Fruit fly (Drosophila melanogaster) whole organism, embryonic: ENCODE results near the gene Zip88E.

Source experiments
- Abd-B ChIP-seq: fragments of 200-800 bp; sonication (Bioruptor generic); optimal IDR thresholded peaks from 2 replicates; lab custom pipeline; 2018; ENCODE audit warnings: missing biosample characterization, mild to moderate bottlenecking, missing genetic modification characterization, moderate library complexity
- BtbVII ChIP-seq: fragments of 200-800 bp; sonication (Bioruptor generic); optimal IDR thresholded peaks from 3 replicates; lab custom pipeline; 2017; ENCODE audit warnings: missing biosample characterization, mild to moderate bottlenecking, missing genetic modification characterization
- CG10565 ChIP-seq: fragments of 200-800 bp; sonication (Bioruptor generic); optimal IDR thresholded peaks from 3 replicates; lab custom pipeline; 2016; ENCODE audit warnings: missing biosample characterization, mild to moderate bottlenecking, missing genetic modification characterization
- CG10959 ChIP-seq: fragments of 200-800 bp; sonication (Bioruptor generic); IDR thresholded peaks from 2 replicates; pipeline ENCODE4 v1.3.6; 2022; ENCODE audit warnings: missing biosample characterization, missing genetic modification characterization
- CG12236 ChIP-seq: fragments of 200-800 bp; sonication (Bioruptor generic); optimal IDR thresholded peaks from 2 replicates; lab custom pipeline; 2016; ENCODE audit warnings: missing biosample characterization, missing genetic modification characterization
- CG14441 ChIP-seq: fragments of 200-800 bp; sonication (Bioruptor generic); IDR thresholded peaks from 2 replicates; pipeline ENCODE4 v1.3.6; 2022; ENCODE audit warnings: missing biosample characterization, missing genetic modification characterization
- CG15514 ChIP-seq: fragments of 200-800 bp; sonication (Bioruptor generic); optimal IDR thresholded peaks from 3 replicates; lab custom pipeline; 2017; ENCODE audit warnings: missing biosample characterization, missing genetic modification characterization, mild to moderate bottlenecking, moderate library complexity, missing genetic modification reagents
- CG16863 ChIP-seq: fragments of 200-800 bp; sonication (Bioruptor generic); optimal IDR thresholded peaks from 3 replicates; lab custom pipeline; 2016; ENCODE audit warnings: missing biosample characterization, missing genetic modification characterization
- CG17186 ChIP-seq: fragments of 200-800 bp; sonication (Bioruptor generic); optimal IDR thresholded peaks from 3 replicates; lab custom pipeline; 2017; ENCODE audit warnings: missing biosample characterization, missing genetic modification reagents, missing genetic modification characterization
- CG17385 ChIP-seq: fragments of 200-800 bp; sonication (Bioruptor generic); optimal IDR thresholded peaks from 3 replicates; lab custom pipeline; 2018; ENCODE audit warnings: missing biosample characterization, mild to moderate bottlenecking, missing genetic modification characterization
- CG18262 ChIP-seq: fragments of 200-800 bp; optimal IDR thresholded peaks from 3 replicates; lab custom pipeline; 2019; ENCODE audit warnings: missing biosample characterization, mild to moderate bottlenecking, missing genetic modification characterization, moderate library complexity
- CG30020 ChIP-seq: fragments of 200-800 bp; optimal IDR thresholded peaks from 2 replicates; lab custom pipeline; 2019; ENCODE audit warnings: missing biosample characterization, mild to moderate bottlenecking, missing genetic modification characterization, moderate library complexity
- CG31388 ChIP-seq: fragments of 200-800 bp; sonication (Bioruptor generic); optimal IDR thresholded peaks from 2 replicates; lab custom pipeline; 2016; ENCODE audit warnings: missing biosample characterization, missing genetic modification characterization
- CG34224 ChIP-seq: fragments of 200-800 bp; sonication (Bioruptor generic); IDR thresholded peaks from 3 replicates; pipeline ENCODE4 v1.3.6; 2022; ENCODE audit warnings: missing biosample characterization, missing genetic modification characterization; ENCODE audit not compliant: partially characterized antibody
- CG4854 ChIP-seq: fragments of 200-800 bp; sonication (Bioruptor generic); optimal IDR thresholded peaks from 2 replicates; lab custom pipeline; 2016; ENCODE audit warnings: missing biosample characterization, missing genetic modification characterization, inconsistent platforms
- CG6765 ChIP-seq: fragments of 200-800 bp; sonication (Bioruptor generic); optimal IDR thresholded peaks from 3 replicates; lab custom pipeline; 2017; ENCODE audit warnings: missing biosample characterization, mild to moderate bottlenecking, missing genetic modification characterization
- CG7786 ChIP-seq: fragments of 200-800 bp; sonication (Bioruptor generic); optimal IDR thresholded peaks from 2 replicates; lab custom pipeline; 2016; ENCODE audit warnings: missing biosample characterization, missing genetic modification characterization
- CG7839 ChIP-seq: fragments of 200-800 bp; sonication (Bioruptor generic); optimal IDR thresholded peaks from 3 replicates; lab custom pipeline; 2018; ENCODE audit warnings: missing biosample characterization, mild to moderate bottlenecking, missing genetic modification characterization, moderate library complexity
- CG8089 ChIP-seq: fragments of 200-800 bp; sonication (Bioruptor generic); optimal IDR thresholded peaks from 3 replicates; lab custom pipeline; 2016; ENCODE audit warnings: missing biosample characterization, missing genetic modification characterization
- CG8478 ChIP-seq: fragments of >200 bp; optimal IDR thresholded peaks from 2 replicates; lab custom pipeline; 2018
- CG8944 ChIP-seq: fragments of 200-800 bp; sonication (Bioruptor generic); optimal IDR thresholded peaks from 3 replicates; lab custom pipeline; 2016; ENCODE audit warnings: missing biosample characterization, missing genetic modification characterization
- Doc2 ChIP-seq: fragments of 200-800 bp; sonication (Bioruptor generic); IDR thresholded peaks from 2 replicates; pipeline ENCODE4 v1.3.6; 2022; ENCODE audit warnings: missing biosample characterization, missing genetic modification characterization
- Dref ChIP-seq: fragments of 200-800 bp; sonication (Bioruptor generic); IDR thresholded peaks from 2 replicates; pipeline ENCODE4 v1.3.6; 2022; ENCODE audit warnings: missing biosample characterization, missing genetic modification characterization
- E2f1 ChIP-seq: fragments of 200-800 bp; sonication (Bioruptor generic); IDR thresholded peaks from 2 replicates; pipeline ENCODE4 v1.3.6; 2022; ENCODE audit warnings: missing biosample characterization, missing genetic modification characterization
- GATAe ChIP-seq: fragments of 200-800 bp; sonication (Bioruptor generic); conservative IDR thresholded peaks from 2 replicates; pipeline ENCODE4 v1.3.6; 2022; ENCODE audit warnings: missing biosample characterization, missing genetic modification characterization
- Lpt ChIP-seq: fragments of >200 bp; optimal IDR thresholded peaks from 2 replicates; lab custom pipeline; 2018; ENCODE audit warnings: missing biosample characterization, missing genetic modification characterization
- NFAT ChIP-seq: fragments of 200-800 bp; sonication (Bioruptor generic); IDR thresholded peaks from 2 replicates; pipeline ENCODE4 v1.3.6; 2022; ENCODE audit warnings: missing biosample characterization, missing genetic modification characterization
- Nf-YC ChIP-seq: fragments of 200-800 bp; optimal IDR thresholded peaks from 3 replicates; lab custom pipeline; 2019; ENCODE audit warnings: missing biosample characterization, mild to moderate bottlenecking, missing genetic modification characterization, moderate library complexity
- NfI ChIP-seq: fragments of 200-800 bp; sonication (Bioruptor generic); optimal IDR thresholded peaks from 3 replicates; lab custom pipeline; 2018; ENCODE audit warnings: missing biosample characterization, mild to moderate bottlenecking, missing genetic modification characterization, moderate library complexity
- Sry-δ ChIP-seq: fragments of 200-800 bp; sonication (Bioruptor generic); optimal IDR thresholded peaks from 2 replicates; lab custom pipeline; 2016; ENCODE audit warnings: missing biosample characterization, missing genetic modification characterization
- Tbp ChIP-seq: fragments of >200 bp; optimal IDR thresholded peaks from 2 replicates; lab custom pipeline; 2018; ENCODE audit warnings: missing biosample characterization, missing genetic modification characterization
- Xbp1 ChIP-seq: fragments of 200-800 bp; sonication (Bioruptor generic); optimal IDR thresholded peaks from 3 replicates; lab custom pipeline; 2016; ENCODE audit warnings: missing biosample characterization, mild to moderate bottlenecking, missing genetic modification characterization
- ab ChIP-seq: fragments of 200-800 bp; sonication (Bioruptor generic); optimal IDR thresholded peaks from 2 replicates; lab custom pipeline; 2016; ENCODE audit warnings: missing biosample characterization, missing genetic modification characterization
- caup ChIP-seq: fragments of 200-800 bp; sonication (Bioruptor generic); optimal IDR thresholded peaks from 3 replicates; lab custom pipeline; 2017; ENCODE audit warnings: missing biosample characterization, mild to moderate bottlenecking, missing genetic modification characterization, moderate library complexity; ENCODE audit not compliant: severe bottlenecking
- ci ChIP-seq: fragments of 200-800 bp; sonication (Bioruptor generic); IDR thresholded peaks from 3 replicates; pipeline ENCODE4 v1.3.6; 2022; ENCODE audit warnings: missing biosample characterization, missing genetic modification characterization
- disco-r ChIP-seq: fragments of 200-800 bp; sonication (Bioruptor generic); optimal IDR thresholded peaks from 2 replicates; lab custom pipeline; 2016; ENCODE audit warnings: missing biosample characterization, missing genetic modification characterization
- dm ChIP-seq: fragments of 200-800 bp; sonication (Bioruptor generic); optimal IDR thresholded peaks from 3 replicates; lab custom pipeline; 2016; ENCODE audit warnings: missing biosample characterization, missing genetic modification characterization
- eve ChIP-seq, 2 experiments: fragments of >200 bp; optimal IDR thresholded peaks; 2 replicates each; lab custom pipeline; 2017; ENCODE audit warnings: missing biosample characterization in 2 of 2, missing genetic modification characterization in 2 of 2
- grn ChIP-seq: fragments of 200-800 bp; sonication (Bioruptor generic); optimal IDR thresholded peaks from 3 replicates; lab custom pipeline; 2017; ENCODE audit warnings: missing biosample characterization, missing genetic modification characterization
- jumu ChIP-seq: fragments of 200-800 bp; sonication (Bioruptor generic); optimal IDR thresholded peaks from 3 replicates; lab custom pipeline; 2016; ENCODE audit warnings: missing biosample characterization, missing genetic modification characterization
- ken ChIP-seq: fragments of 200-800 bp; sonication (Bioruptor generic); IDR thresholded peaks from 3 replicates; pipeline ENCODE4 v1.3.6; 2022; ENCODE audit warnings: missing biosample characterization, missing genetic modification characterization
- luna ChIP-seq: fragments of 200-800 bp; sonication (Bioruptor generic); optimal IDR thresholded peaks from 2 replicates; lab custom pipeline; 2016; ENCODE audit warnings: missing biosample characterization, missing genetic modification characterization
- nerfin-1 ChIP-seq: fragments of 200-800 bp; sonication (Bioruptor generic); optimal IDR thresholded peaks from 3 replicates; lab custom pipeline; 2019; ENCODE audit warnings: missing biosample characterization, mild to moderate bottlenecking, missing genetic modification characterization, moderate library complexity
- otp ChIP-seq: fragments of 200-800 bp; sonication (Bioruptor generic); IDR thresholded peaks from 3 replicates; pipeline ENCODE4, ENCODE4 v1.3.6; 2022; ENCODE audit warnings: missing biosample characterization, missing genetic modification characterization
- sima ChIP-seq: fragments of 200-800 bp; sonication (Bioruptor generic); optimal IDR thresholded peaks from 2 replicates; lab custom pipeline; 2016; ENCODE audit warnings: missing biosample characterization, missing genetic modification characterization
- ssp ChIP-seq: fragments of 200-800 bp; sonication (Bioruptor generic); IDR thresholded peaks from 2 replicates; pipeline ENCODE4 v1.3.6; 2022; ENCODE audit warnings: missing biosample characterization, missing genetic modification characterization
- trh ChIP-seq: fragments of 200-800 bp; sonication (Bioruptor generic); optimal IDR thresholded peaks from 2 replicates; lab custom pipeline; 2016; ENCODE audit warnings: missing biosample characterization, missing genetic modification characterization
- ttk ChIP-seq: fragments of 200-800 bp; sonication (Bioruptor generic); IDR thresholded peaks from 2 replicates; pipeline ENCODE4 v2.1.2; 2022; ENCODE audit warnings: missing biosample characterization, missing genetic modification characterization
- tx ChIP-seq: fragments of 200-800 bp; sonication (Bioruptor generic); optimal IDR thresholded peaks from 2 replicates; lab custom pipeline; 2016; ENCODE audit warnings: missing biosample characterization, missing genetic modification characterization
- usp ChIP-seq: fragments of >200 bp; optimal IDR thresholded peaks from 2 replicates; lab custom pipeline; 2017; ENCODE audit warnings: missing biosample characterization, missing genetic modification characterization
- vvl ChIP-seq: fragments of 200-800 bp; sonication (Bioruptor generic); IDR thresholded peaks from 2 replicates; pipeline ENCODE4 v1.3.6; 2022; ENCODE audit warnings: missing biosample characterization, missing genetic modification characterization

Gene Zip88E

DNA sequence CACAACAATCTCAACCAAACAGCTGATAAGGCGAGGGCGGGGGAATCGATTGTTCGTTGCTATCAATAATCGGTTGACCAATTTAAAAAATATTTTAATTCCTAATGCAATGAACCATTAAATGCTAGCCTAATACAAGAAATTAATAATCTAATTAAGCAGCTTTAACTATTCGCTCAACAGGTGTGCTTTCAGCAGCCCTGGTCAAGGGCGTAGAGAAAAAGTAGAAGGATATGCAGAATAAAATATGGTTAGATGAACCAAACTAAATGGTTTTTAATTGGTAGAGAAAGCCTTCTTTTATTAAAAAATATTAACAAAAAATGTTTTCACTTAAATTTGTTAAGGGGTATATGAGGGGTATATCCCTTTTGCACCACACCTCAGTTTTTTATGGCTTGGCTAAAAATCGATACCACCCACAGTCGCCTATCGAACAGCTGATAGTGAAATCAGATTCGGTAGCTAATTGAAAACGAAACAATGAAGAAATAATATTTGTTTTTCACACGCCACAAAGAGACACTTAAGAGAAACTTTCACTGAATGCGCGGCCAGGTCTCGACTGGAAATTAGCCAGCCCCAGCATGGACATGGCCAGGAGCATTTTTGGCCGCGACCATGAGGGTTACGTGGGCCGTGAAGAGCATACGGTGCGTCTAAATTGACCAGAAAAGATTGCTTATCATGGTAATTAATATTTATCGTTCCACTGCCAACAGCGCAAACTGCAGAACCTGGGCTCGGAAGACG is 49.5 kb upstream of the Zip88E start, which contains the start of the genes SIDL and CG12241 (continued):
- TF ChIP-seq caup (GFP tag; lab: Kevin White, UChicago) (peak; percentile 83), disco-r (GFP tag; lab: Kevin White, UChicago) (no peak), E2f1 (GFP tag; lab: Robert Waterston, UW) (peak; percentile 94), CG4854 (peak; percentile 73), Nf-YC (peak; percentile 65), CG8478 (no peak), ssp (peak; percentile 85), NfI (peak; percentile 38), otp (GFP tag; lab: Robert Waterston, UW) (no peak), NFAT (GFP tag; lab: Robert Waterston, UW) (peak; percentile 92), CG7786 (GFP tag; lab: Kevin White, UChicago) (peak; percentile 15), CG16863 (GFP tag; lab: Kevin White, UChicago) (peak; percentile 52), trh (peak; percentile 66), Dref (GFP tag; lab: Robert Waterston, UW) (peak; percentile 68), Xbp1 (GFP tag; lab: Kevin White, UChicago) (peak; percentile 54), tx (GFP tag; lab: Kevin White, UChicago) (peak; percentile 25), CG8944 (GFP tag; lab: Kevin White, UChicago) (peak; percentile 60), CG6765 (GFP tag; lab: Kevin White, UChicago) (peak; percentile 68), Sry-δ (peak; percentile 66), Lpt (GFP tag; lab: Kevin White, UChicago) (no peak), jumu (GFP tag; lab: Kevin White, UChicago) (peak; percentile 79), Doc2 (GFP tag; lab: Robert Waterston, UW) (peak; percentile 75), dm (GFP tag; lab: Kevin White, UChicago) (no peak), Tbp (no peak), eve (GFP tag; optimal IDR thresholded peaks at IDR 0.05; lab: Kevin White, UChicago) (no peak), CG7839 (no peak), nerfin-1 (tag; lab: Kevin White, UChicago) (peak; percentile 57), ttk (GFP tag; lab: Robert Waterston, UW) (peak; percentile 88), grn (GFP tag; lab: Kevin White, UChicago) (peak; percentile 61), ab (no peak), CG18262 (tag; lab: Kevin White, UChicago) (peak; percentile 90), ken (GFP tag; lab: Robert Waterston, UW) (peak; percentile 61; the same call in 1 of the 3 replicates), luna (GFP tag; lab: Kevin White, UChicago) (peak; percentile 75), CG12236 (GFP tag; lab: Kevin White, UChicago) (no peak), vvl (GFP tag; lab: Robert Waterston, UW) (peak; percentile 96), sima (GFP tag; lab: Kevin White, UChicago) (peak; percentile 63), CG34224 (GFP tag; lab: Robert Waterston, UW) (peak; percentile 21; the same call in 1 of the 3 replicates), CG10959 (GFP tag; lab: Robert Waterston, UW) (peak; percentile 63), CG15514 (GFP tag; lab: Kevin White, UChicago) (peak; percentile 85), CG8089 (GFP tag; lab: Kevin White, UChicago) (no peak), usp (GFP tag; lab: Kevin White, UChicago) (no peak), GATAe (GFP tag; lab: Robert Waterston, UW) (peak; percentile 84), Abd-B (peak; percentile 94), CG14441 (GFP tag; lab: Robert Waterston, UW) (peak; percentile 96), BtbVII (GFP tag; lab: Kevin White, UChicago) (peak; percentile 82), CG17186 (GFP tag; lab: Kevin White, UChicago) (no peak), ci (no peak), CG30020 (tag; lab: Kevin White, UChicago) (peak; percentile 42), CG31388 (GFP tag; lab: Kevin White, UChicago) (peak; percentile 62), CG17385 (no peak), CG10565 (peak; percentile 16)
